Worm (Caenorhabditis elegans): ENCODE measurements around the gene Y59A8B.26.
"Not testable (repeated sequence)": the region's sequence is repeated elsewhere in the genome, so short reads cannot be mapped to it uniquely, and the experiment has no call there.

The Y59A8B.26 gene

DNA sequence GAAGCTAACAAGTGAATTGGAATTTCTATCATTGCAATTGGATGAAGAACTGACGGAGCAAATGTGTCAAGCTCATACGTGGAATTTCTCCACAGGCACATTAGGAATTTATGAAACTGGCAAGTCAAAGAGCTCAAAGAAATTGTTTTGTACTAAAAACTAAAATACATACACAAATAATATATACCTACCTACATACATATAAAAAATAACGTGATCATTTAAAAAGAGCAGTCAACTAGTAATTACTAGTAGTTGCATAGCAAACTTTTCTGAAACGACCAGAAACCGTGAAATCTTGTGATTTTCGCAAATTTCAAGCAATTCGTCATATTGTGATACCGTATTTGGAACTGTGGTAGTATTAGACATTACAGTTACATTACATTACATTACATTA, 3.5 kb upstream of the Y59A8B.26 start, which contains the start of gene srh-133:
srh-133 (minus strand) TSS at position 101 of the 400 bp plus-strand sequence.
- TF ChIP-seq F26F4.8 (GFP tag; conservative IDR thresholded peaks at IDR 0.05) (no peak), D1046.2 (GFP tag; IDR thresholded peaks at IDR 0.05) (no peak), daf-12 (tag; optimal IDR thresholded peaks at IDR 0.05) (no peak), fkh-10 (GFP tag; optimal IDR thresholded peaks at IDR 0.05) (no peak), nhr-6 (tag; optimal IDR thresholded peaks at IDR 0.05) (no peak), hif-1 (tag; optimal IDR thresholded peaks at IDR 0.05) (no peak), ZK546.5 (tag; optimal IDR thresholded peaks at IDR 0.05) (no peak), zip-2 (tag; optimal IDR thresholded peaks at IDR 0.05) (no peak), tra-1 (GFP tag; IDR thresholded peaks at IDR 0.05) (no peak), mxl-3 (GFP tag; optimal IDR thresholded peaks at IDR 0.05) (no peak)

DNA sequence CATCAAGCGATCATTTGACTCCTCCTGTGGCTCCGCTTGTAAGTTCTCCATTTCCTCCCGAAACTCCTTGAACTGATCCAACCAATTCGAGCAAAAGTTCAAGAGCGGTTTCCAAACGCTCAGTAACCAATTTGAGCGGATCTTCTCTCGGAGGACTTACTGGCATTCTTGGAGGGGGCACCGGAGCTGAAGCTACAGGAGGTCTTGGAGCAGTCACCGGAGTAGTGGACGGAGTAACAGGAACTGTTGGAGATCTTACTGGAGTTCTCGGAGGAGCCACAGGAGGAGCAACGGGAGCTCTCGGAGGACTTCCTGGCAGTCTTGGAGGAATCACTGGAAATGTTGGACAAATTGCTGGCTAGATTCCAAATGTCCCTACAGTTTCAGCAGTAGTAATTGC, 2.0 kb downstream of the Y59A8B.26 start:
- TF ChIP-seq daf-16 (GFP tag; optimal IDR thresholded peaks at IDR 0.05) (no peak), daf-16 (tag; optimal IDR thresholded peaks at IDR 0.05) (no peak), unc-39 (tag; optimal IDR thresholded peaks at IDR 0.05) (no peak), spr-3 (GFP tag; optimal IDR thresholded peaks at IDR 0.05) (no peak), mdl-1 (tag; optimal IDR thresholded peaks at IDR 0.05) (no peak), madf-9 (GFP tag; conservative IDR thresholded peaks at IDR 0.05) (no peak), F26F4.8 (GFP tag; conservative IDR thresholded peaks at IDR 0.05) (no peak), set-16 (GFP tag; IDR thresholded peaks at IDR 0.05) (peak; percentile 60)

DNA sequence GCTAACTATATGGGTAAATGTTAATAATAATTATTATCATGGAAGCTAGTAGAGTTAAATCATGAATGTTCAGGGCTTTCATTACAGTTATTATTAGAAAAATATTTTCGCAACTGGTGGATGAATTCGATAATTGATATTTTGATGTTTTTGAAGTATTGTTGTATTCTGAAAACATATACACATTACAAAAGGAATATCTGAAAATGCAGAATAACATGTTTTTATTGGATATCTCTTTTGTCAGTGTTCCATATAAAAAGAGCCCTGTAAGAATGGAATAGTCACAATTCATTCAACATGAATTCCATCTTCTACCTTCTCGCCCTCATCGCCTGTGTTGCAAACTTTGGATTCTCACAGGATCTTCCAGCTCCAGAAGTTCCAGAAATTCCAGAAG, 3.7 kb downstream of the Y59A8B.26 start, which contains the start of gene Y59A8B.19:
Y59A8B.19 (plus strand) TSS at position 301 of the 400 bp plus-strand sequence.
- TF ChIP-seq ceh-20, saeg-2, dmd-6 (GFP tag; IDR thresholded peaks at IDR 0.05): not testable (repeated sequence)

DNA sequence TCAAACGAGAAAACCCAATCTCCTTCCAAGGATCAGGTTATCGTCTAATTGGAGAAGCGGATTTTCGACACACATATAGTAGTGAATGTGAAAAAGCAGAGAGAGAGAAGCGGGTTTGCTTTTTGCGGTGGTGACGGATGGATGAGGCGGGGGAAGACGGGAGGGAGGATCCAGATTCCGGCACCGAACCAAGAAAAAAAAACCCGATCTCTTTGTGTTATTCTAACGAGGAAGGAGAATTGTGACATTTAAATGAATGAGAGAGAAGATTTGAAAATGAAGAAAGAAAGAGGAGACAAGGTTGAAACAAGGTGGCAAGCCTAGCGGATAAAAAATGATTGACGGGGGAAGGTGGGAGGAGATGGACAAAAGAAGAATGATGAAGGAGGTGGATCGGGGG, 6.8 kb downstream of the Y59A8B.26 start:
- TF ChIP-seq zip-11 (GFP tag; IDR thresholded peaks at IDR 0.05) (no peak), hlh-11 (tag; optimal IDR thresholded peaks at IDR 0.05) (peak; percentile 28), nhr-48 (tag; optimal IDR thresholded peaks at IDR 0.05) (peak; percentile 26)

DNA sequence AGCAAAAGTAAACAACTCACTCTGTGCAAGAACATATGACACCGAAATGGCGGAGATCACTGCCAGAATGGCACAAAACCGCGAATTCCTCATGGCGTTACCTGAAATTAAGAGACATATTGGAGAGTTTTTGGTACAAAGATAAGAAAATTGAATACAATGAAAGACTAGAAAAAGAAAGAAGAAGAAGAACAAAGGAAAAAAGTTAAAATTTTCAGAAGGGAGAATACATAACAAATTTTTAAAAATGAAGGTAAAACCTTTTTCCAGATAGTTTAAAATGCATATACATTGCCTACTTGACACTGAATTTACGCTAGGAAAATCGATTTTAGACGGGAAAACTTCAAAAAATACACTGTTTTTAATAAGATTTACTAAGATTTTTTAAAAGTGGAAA, 9.4 kb downstream of the Y59A8B.26 start, which contains the start of gene lon-8:
lon-8 (minus strand) TSS at position 101 of the 400 bp plus-strand sequence.
- no peak for TF ChIP-seq Y105C5A.15 (GFP tag; IDR thresholded peaks at IDR 0.05)
- no peak for TF ChIP-seq dmd-9 (GFP tag; IDR thresholded peaks at IDR 0.05)
- no peak for TF ChIP-seq mes-2 (tag; optimal IDR thresholded peaks at IDR 0.05; ENCODE audit: poor library complexity, severe bottlenecking)
- no peak for TF ChIP-seq lir-3 (tag; optimal IDR thresholded peaks at IDR 0.05)
- no peak for TF ChIP-seq F37D6.2 (tag; optimal IDR thresholded peaks at IDR 0.05)
- no peak for TF ChIP-seq lin-29 (GFP tag; IDR thresholded peaks at IDR 0.05)
- no peak for TF ChIP-seq Y75B8A.6 (GFP tag; IDR thresholded peaks at IDR 0.05)
- TF ChIP-seq spr-1 (tag; optimal IDR thresholded peaks at IDR 0.05) = no peak
- TF ChIP-seq ceh-28 (tag; optimal IDR thresholded peaks at IDR 0.05) = no peak
- TF ChIP-seq zfp-3 (GFP tag; conservative IDR thresholded peaks at IDR 0.05) = no peak
- no peak for TF ChIP-seq lsy-2 (tag; optimal IDR thresholded peaks at IDR 0.05)
- TF ChIP-seq dmd-6 (GFP tag; IDR thresholded peaks at IDR 0.05) = no peak
- TF ChIP-seq T20F7.1 (GFP tag; optimal IDR thresholded peaks at IDR 0.05) = no peak
- TF ChIP-seq skn-1 (tag; optimal IDR thresholded peaks at IDR 0.05) = no peak
- TF ChIP-seq saeg-2 (GFP tag; IDR thresholded peaks at IDR 0.05) = no peak
- TF ChIP-seq F44E2.7 (GFP tag; IDR thresholded peaks at IDR 0.05) = no peak

Measured in whole organism, L4 larva.